Worm (Caenorhabditis elegans) whole organism, L4/young adult: ENCODE measurements around the gene arc-1.
A peak's percentile ranks its signal among the peaks of the same experiment; 100 is the strongest.

ENCODE experiments used
- W03F9.2 ChIP-seq: fragments of 150-350 bp; optimal IDR thresholded peaks from 2 replicates; lab custom pipeline; 2014; ENCODE audit warnings: missing biosample characterization, missing genetic modification characterization
- dao-5 ChIP-seq: sonication (generic microtip); optimal IDR thresholded peaks from 2 replicates; lab custom pipeline; 2016; ENCODE audit warnings: missing genotype, missing genetic modification characterization, moderate library complexity, missing compliant biosample characterization
- him-1 ChIP-seq: sonication (generic microtip); optimal IDR thresholded peaks from 2 replicates; lab custom pipeline; 2016; ENCODE audit warnings: missing genotype, missing genetic modification reagents, missing genetic modification characterization, missing compliant biosample characterization

arc-1 gene

DNA sequence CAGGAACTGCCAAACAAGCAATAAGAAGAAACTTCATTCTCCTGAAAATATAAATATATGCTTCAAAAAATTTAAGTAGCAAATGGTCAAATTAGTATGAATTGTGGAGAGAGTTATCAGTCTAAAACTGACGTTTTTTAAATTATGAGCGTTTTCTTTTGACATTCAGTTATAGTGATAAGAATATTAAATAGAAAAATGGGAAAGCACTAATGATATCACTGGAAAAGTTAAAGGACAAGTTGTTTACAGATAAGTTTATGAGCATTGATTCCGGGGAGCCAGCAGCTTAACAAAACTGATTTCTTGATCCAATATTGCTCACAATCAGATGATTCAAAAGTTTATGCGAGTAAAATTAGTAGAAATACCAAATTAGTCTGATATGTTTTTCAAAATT lies 14.4 kb upstream of the arc-1 start, which contains the start of gene ZK1320.3:
ZK1320.3 (minus strand) TSS at position 41 of the 400 bp plus-strand sequence.
- TF ChIP-seq W03F9.2 (tag; lab: Kevin White, UChicago): no peak
- no peak for TF ChIP-seq dao-5 (tag; lab: Kevin White, UChicago)
- TF ChIP-seq him-1 (tag; lab: Kevin White, UChicago): no peak

DNA sequence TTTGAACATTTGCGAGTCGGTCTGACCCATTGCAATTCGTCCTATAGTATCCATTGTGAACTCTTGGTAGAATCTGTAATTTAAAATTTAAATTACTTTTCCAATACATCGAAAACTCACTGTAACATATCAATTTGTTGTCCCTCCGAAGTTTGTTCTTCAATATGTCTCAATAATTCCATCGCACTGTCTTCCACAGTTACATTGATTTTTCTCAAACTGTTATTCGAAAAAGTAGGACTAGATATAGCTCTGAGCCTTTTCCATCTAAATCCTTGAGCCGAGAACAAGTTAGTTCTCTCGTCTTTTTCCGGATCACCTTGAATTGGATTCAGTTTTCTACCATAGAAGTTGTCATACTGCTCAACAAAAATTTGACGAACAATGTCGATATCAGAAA lies 12.6 kb upstream of the arc-1 start:
- no peak for TF ChIP-seq him-1 (tag; lab: Kevin White, UChicago)
- no peak for TF ChIP-seq W03F9.2 (tag; lab: Kevin White, UChicago)
- no peak for TF ChIP-seq dao-5 (tag; lab: Kevin White, UChicago)

DNA sequence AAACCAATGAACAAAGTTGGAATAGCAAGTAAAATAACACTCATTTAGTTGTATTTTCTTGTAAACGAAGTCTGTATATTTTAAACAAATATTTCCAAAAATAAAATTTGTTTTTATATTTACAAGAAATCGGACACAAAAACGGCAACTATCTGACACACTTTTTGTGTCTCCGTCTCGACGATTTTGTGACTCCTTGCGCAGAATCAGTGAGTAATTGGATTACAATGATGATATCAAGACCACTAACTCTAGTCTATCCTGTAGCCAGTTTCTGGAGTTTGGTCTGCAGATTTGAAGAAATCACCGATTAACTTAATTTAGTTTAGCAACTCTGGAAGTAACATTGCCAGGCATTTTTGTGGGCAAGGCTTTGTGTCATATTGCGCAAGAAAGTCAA lies 12.0 kb upstream of the arc-1 start, which contains the start of gene cyp-13A10:
cyp-13A10 (minus strand) TSS at position 88 of the 400 bp plus-strand sequence.
- no peak for TF ChIP-seq dao-5 (tag; lab: Kevin White, UChicago)
- TF ChIP-seq W03F9.2 (tag; lab: Kevin White, UChicago): no peak
- no peak for TF ChIP-seq him-1 (tag; lab: Kevin White, UChicago)

DNA sequence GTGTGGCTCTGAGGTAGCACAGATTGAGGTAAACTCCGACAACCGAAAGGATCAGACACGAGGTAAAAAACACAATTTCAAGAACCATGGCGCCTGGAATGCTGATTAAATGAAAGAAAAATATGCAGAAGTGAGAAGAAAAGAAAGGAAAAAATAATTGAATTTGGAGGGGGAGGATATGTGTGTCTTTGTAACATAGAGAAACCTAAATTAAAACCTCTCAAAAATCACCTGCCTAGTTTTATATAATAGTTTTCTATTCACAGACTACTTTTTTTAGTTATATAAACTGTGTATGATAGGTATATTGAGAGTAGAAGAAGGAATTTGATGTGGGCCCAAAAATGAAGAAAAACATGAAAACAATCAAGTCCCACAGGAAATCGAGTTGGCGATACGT lies 9.2 kb upstream of the arc-1 start, which contains the start of gene ZK1320.5:
ZK1320.5 (minus strand) TSS at position 101 of the 400 bp plus-strand sequence.
- no peak for TF ChIP-seq him-1 (tag; lab: Kevin White, UChicago)
- no peak for TF ChIP-seq dao-5 (tag; lab: Kevin White, UChicago)
- TF ChIP-seq W03F9.2 (tag; lab: Kevin White, UChicago): no peak

DNA sequence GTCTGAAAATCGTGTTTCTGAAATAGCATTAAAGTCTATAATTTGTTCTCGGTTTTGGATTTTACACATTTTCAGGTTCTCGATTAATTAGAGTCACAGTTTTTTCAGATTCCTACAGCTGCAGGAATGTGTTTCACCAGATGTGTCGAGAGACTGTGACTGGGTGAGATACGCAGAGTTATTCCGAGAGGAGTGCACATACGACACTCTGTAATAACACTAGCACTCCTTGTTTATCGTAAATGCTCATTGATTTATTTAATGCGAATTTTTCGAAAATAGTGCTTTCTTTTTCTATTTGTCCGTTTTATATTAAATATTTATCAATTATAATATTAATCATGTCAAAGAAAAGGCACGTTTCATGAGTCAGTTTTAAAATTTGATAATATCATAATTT lies 7.4 kb upstream of the arc-1 start, which contains the start of gene ZK1320.11:
ZK1320.11 (plus strand) TSS at position 243 of the 400 bp plus-strand sequence.
- TF ChIP-seq him-1 (tag; lab: Kevin White, UChicago): no peak
- no peak for TF ChIP-seq W03F9.2 (tag; lab: Kevin White, UChicago)
- no peak for TF ChIP-seq dao-5 (tag; lab: Kevin White, UChicago)

DNA sequence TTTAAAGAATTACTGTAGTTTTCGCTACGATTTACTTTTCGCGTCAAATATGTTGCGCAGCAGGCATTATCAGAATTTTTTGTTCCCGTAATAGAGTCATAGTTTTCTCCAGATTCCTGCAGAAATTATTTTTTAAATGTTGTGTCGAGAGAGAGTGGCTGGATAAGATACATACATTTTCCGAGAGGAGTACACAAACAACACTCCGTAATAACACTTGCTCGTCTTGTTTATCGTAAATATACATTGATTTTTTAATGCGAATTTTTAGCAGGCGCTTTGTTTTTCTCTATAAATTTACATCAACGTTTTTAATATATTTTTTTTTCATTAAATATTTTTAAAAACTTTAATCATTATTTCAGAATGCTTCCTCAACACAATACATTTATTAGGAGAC lies 5.8 kb upstream of the arc-1 start, which contains the start of gene taf-8:
taf-8 (plus strand) TSS at position 360 of the 400 bp plus-strand sequence.
- TF ChIP-seq him-1 (tag; lab: Kevin White, UChicago): no peak
- peak; percentile 16 for TF ChIP-seq W03F9.2 (tag; lab: Kevin White, UChicago)
- TF ChIP-seq dao-5 (tag; lab: Kevin White, UChicago): no peak

DNA sequence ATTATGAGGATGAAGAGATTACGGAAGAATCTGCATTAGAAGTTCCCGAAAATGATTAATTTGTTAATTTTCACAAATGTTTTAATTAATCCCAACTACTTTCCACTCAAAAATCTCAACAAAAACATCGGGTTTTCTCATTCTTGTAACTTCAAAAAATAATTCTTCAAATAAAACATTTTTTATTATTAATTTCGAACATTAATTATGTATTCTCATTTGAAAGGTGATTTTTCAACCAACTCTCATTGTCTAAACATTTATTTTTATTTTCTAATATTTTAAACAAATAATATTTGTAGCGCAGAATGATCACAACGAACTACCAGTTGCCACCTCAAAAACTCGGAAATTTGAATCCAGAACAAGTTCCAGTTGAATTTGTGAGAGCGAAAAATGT lies 3.5 kb upstream of the arc-1 start, which contains the start of gene ZK1320.7:
ZK1320.7 (plus strand) TSS at position 301 of the 400 bp plus-strand sequence.
- no peak for TF ChIP-seq W03F9.2 (tag; lab: Kevin White, UChicago)
- no peak for TF ChIP-seq him-1 (tag; lab: Kevin White, UChicago)
- no peak for TF ChIP-seq dao-5 (tag; lab: Kevin White, UChicago)

DNA sequence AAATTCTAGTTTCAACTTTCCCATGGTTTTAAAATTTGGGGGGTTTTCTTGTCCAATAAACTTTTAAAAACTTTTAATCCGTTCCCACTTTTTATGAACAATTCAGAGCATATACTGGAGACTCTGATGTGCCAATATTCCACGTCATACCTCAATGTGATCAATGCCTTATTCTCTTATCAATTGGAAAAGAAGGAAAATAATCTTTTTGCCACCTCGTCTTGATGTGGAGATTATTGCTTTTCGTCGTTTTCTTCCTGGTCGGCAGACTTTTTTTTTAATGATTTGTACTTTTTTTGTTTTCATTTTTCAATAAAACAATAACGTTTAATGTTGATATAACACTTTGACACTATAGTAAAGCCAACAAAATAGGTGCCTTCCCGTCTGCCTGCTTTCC lies 2.7 kb downstream of the arc-1 start:
- TF ChIP-seq W03F9.2 (tag; lab: Kevin White, UChicago) (no peak), dao-5 (tag; lab: Kevin White, UChicago) (no peak), him-1 (tag; lab: Kevin White, UChicago) (no peak)

DNA sequence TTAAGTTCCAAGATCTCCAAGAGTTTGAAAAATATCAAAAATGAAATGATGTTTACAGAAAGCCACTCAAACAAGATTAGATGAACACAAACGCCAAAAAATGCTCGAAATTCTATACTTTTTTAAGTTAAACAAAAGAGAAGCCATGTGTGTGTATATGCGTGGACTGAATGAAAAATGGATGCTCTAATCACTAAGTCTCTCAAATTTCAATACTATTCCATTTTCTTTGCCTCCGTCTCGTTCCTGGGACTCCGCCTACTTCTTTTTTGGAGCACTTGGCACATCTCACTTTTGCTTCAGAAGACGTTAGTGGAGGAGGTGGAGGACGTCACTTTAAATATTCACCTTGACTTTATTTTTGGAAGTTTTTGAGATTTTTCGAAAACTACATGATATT lies 5.1 kb downstream of the arc-1 start:
- no peak for TF ChIP-seq dao-5 (tag; lab: Kevin White, UChicago)
- TF ChIP-seq W03F9.2 (tag; lab: Kevin White, UChicago): no peak
- no peak for TF ChIP-seq him-1 (tag; lab: Kevin White, UChicago)

DNA sequence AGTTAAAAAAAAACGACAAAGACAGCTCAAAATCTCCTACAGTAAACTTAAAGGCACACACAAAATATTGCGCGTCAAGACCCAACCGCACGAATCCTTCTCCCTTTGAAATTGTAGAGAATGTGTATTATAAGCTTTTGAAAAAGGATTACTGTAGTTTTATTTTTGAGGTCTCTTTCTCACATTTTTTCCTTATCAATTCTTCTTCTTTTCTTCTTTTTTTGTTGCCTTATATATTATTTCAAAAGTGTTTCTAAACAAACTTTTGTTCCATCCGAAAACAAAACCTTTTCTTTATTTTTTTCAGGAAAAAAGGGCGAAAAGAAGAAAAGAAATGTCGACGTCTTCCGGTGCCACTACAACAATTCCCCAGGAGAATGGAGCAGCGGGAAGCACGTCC lies 5.7 kb downstream of the arc-1 start, which contains the start of gene ZK1320.13:
ZK1320.13 (plus strand) TSS at position 301 of the 400 bp plus-strand sequence.
- TF ChIP-seq dao-5 (tag; lab: Kevin White, UChicago): no peak
- TF ChIP-seq him-1 (tag; lab: Kevin White, UChicago): no peak
- TF ChIP-seq W03F9.2 (tag; lab: Kevin White, UChicago): no peak

DNA sequence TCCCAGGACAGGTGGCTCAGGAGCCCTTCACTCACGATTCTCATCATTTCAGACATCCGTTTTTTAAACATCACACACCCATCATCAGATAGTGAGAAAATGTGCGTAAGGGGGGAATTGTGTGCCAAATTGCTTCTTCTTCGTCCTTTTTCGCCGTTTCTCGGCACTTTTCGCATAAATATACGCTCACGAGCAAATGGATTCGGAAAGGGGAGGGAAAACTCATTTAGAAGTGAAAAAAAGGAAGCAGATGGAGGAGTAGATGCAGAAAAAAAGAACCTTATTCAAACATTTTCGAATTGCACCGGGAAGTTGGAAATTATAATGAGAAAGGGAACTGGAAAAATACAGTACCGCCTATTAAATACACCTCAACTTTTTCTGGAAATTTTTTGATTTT lies 7.3 kb downstream of the arc-1 start:
- no peak for TF ChIP-seq dao-5 (tag; lab: Kevin White, UChicago)
- no peak for TF ChIP-seq W03F9.2 (tag; lab: Kevin White, UChicago)
- no peak for TF ChIP-seq him-1 (tag; lab: Kevin White, UChicago)

DNA sequence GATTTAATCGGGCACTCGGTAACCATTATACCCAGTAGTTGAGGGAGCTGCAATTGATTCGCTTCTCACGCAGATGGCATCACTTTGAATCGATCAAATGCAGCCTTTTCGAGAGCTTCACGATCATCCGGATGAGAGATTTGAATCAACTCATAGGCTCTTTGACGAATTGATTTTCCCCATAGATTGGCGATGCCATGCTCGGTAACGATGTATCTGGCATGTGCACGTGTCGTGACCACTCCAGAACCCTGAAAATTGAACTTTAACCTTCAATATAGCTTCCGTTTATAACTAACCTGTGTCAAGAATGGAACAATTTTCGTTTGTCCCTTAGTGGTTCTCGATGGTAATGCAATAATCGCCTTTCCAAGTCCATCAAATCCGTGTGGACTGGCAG lies 9.4 kb downstream of the arc-1 start:
- no peak for TF ChIP-seq W03F9.2 (tag; lab: Kevin White, UChicago)
- TF ChIP-seq dao-5 (tag; lab: Kevin White, UChicago): no peak
- no peak for TF ChIP-seq him-1 (tag; lab: Kevin White, UChicago)

DNA sequence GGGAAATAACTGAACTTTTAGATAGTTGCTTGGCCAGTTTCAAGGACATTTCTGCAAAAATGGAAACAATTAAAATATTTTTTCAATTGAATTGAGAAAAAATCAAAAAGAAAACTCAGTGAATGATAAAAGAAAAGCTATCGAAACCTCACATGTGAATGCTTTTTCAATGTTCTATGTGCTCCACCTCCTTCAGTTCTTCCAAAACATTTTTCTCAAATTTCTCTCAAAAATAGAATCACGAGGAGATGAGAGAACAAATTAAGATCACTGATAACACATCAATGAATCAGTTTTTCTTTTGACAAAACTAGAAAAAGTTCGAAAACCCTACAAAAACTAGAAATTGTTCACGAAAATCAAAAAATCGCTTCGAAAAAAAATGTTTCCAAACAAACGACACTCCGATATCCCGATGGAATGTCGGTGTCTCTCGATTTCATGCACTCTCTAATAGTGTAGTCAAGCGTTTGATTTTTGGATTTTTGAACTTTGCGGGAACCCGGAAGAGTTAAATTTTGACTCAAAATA lies 11.9 kb downstream of the arc-1 start, which contains the start of gene ZK1320.9:
ZK1320.9 (minus strand) TSS at position 51 of the 531 bp plus-strand sequence.
- no peak for TF ChIP-seq W03F9.2 (tag; lab: Kevin White, UChicago)
- TF ChIP-seq him-1 (tag; lab: Kevin White, UChicago): no peak
- no peak for TF ChIP-seq dao-5 (tag; lab: Kevin White, UChicago)
